Worm (Caenorhabditis elegans): Measurements from ENCODE around the gene W02B12.16.

W02B12.16 gene

ce11 chrII:11472542-11472941 lies 3.8 kb downstream of the W02B12.16 start (continued):
- no peak for TF ChIP-seq ztf-7 (tag; optimal IDR thresholded peaks at IDR 0.05)
- no peak for TF ChIP-seq fkh-10 (GFP tag; optimal IDR thresholded peaks at IDR 0.05)
- TF ChIP-seq ama-1 (optimal IDR thresholded peaks at IDR 0.05) = no peak
- TF ChIP-seq lin-39 (tag; optimal IDR thresholded peaks at IDR 0.05) = no peak
- no peak for TF ChIP-seq F10B5.3 (tag; optimal IDR thresholded peaks at IDR 0.05)
- TF ChIP-seq madf-5 (GFP tag; IDR thresholded peaks at IDR 0.05) = no peak
- TF ChIP-seq cey-2 (tag; optimal IDR thresholded peaks at IDR 0.05; ENCODE audit: borderline replicate concordance, insufficient read depth) = no peak
- no peak for TF ChIP-seq zip-2 (tag; optimal IDR thresholded peaks at IDR 0.05)
- TF ChIP-seq dpl-1 (GFP tag; optimal IDR thresholded peaks at IDR 0.05) = no peak
- no peak for TF ChIP-seq tra-1 (GFP tag; IDR thresholded peaks at IDR 0.05)
- no peak for TF ChIP-seq ztf-11 (tag; optimal IDR thresholded peaks at IDR 0.05)
- TF ChIP-seq dmd-8 (GFP tag; IDR thresholded peaks at IDR 0.05) = no peak
- TF ChIP-seq daf-19 (GFP tag; conservative IDR thresholded peaks at IDR 0.05) = no peak
- TF ChIP-seq lin-29 (GFP tag; IDR thresholded peaks at IDR 0.05) = no peak
- no peak for TF ChIP-seq fos-1 (tag; optimal IDR thresholded peaks at IDR 0.05)
- TF ChIP-seq set-16 (GFP tag; IDR thresholded peaks at IDR 0.05) = no peak
- TF ChIP-seq ceh-82 (tag; optimal IDR thresholded peaks at IDR 0.05) = no peak
- no peak for TF ChIP-seq spr-1 (tag; optimal IDR thresholded peaks at IDR 0.05)
- peak; percentile 58 to 92 for TF ChIP-seq hif-1 (tag; optimal IDR thresholded peaks at IDR 0.05)
- no peak for TF ChIP-seq zag-1 (tag; optimal IDR thresholded peaks at IDR 0.05)
- TF ChIP-seq attf-4 (tag; optimal IDR thresholded peaks at IDR 0.05) = no peak
- no peak for TF ChIP-seq nhr-77 (tag; optimal IDR thresholded peaks at IDR 0.05)
- no peak for TF ChIP-seq daf-16 (GFP tag; optimal IDR thresholded peaks at IDR 0.05)
- peak; percentile 37 for TF ChIP-seq daf-16 (tag; optimal IDR thresholded peaks at IDR 0.05)
- no peak for TF ChIP-seq F26F4.8 (GFP tag; conservative IDR thresholded peaks at IDR 0.05)
- TF ChIP-seq ZK546.5 (tag; optimal IDR thresholded peaks at IDR 0.05) = no peak
- no peak for TF ChIP-seq nhr-41 (GFP tag; IDR thresholded peaks at IDR 0.05)
- TF ChIP-seq ceh-28 (tag; optimal IDR thresholded peaks at IDR 0.05) = no peak
- no peak for TF ChIP-seq duxl-1 (tag; optimal IDR thresholded peaks at IDR 0.05; ENCODE audit: poor library complexity)
- TF ChIP-seq F49E8.2 (tag; optimal IDR thresholded peaks at IDR 0.05; ENCODE audit: borderline replicate concordance) = no peak
- no peak for TF ChIP-seq lin-13 (GFP tag; optimal IDR thresholded peaks at IDR 0.05)
- TF ChIP-seq Y5F2A.4 (GFP tag; optimal IDR thresholded peaks at IDR 0.05) = no peak
- TF ChIP-seq F37D6.2 (tag; optimal IDR thresholded peaks at IDR 0.05) = no peak
- TF ChIP-seq vab-7 (GFP tag; IDR thresholded peaks at IDR 0.05) = no peak
- TF ChIP-seq lin-15B (tag; optimal IDR thresholded peaks at IDR 0.05) = no peak
- no peak for TF ChIP-seq nhr-76 (tag; optimal IDR thresholded peaks at IDR 0.05)
- no peak for TF ChIP-seq Y48G9A.11 (GFP tag; IDR thresholded peaks at IDR 0.05)
- no peak for TF ChIP-seq Y75B8A.6 (GFP tag; IDR thresholded peaks at IDR 0.05)
- no peak for TF ChIP-seq hmg-1.1 (GFP tag; IDR thresholded peaks at IDR 0.05)
- no peak for TF ChIP-seq ceh-32 (tag; optimal IDR thresholded peaks at IDR 0.05; ENCODE audit: poor library complexity)
- TF ChIP-seq nhr-28 (tag; optimal IDR thresholded peaks at IDR 0.05) = peak; percentile 91
- TF ChIP-seq dmd-6 (GFP tag; IDR thresholded peaks at IDR 0.05) = peak; percentile 85
- no peak for TF ChIP-seq nhr-6 (tag; optimal IDR thresholded peaks at IDR 0.05)
- no peak for TF ChIP-seq mes-2 (tag; optimal IDR thresholded peaks at IDR 0.05; ENCODE audit: poor library complexity, severe bottlenecking)
- no peak for TF ChIP-seq lin-38 (GFP tag; IDR thresholded peaks at IDR 0.05)
- peak; percentile 79 for TF ChIP-seq hlh-11 (tag; optimal IDR thresholded peaks at IDR 0.05)
- TF ChIP-seq pqm-1 (tag; optimal IDR thresholded peaks at IDR 0.05) = peak; percentile 71
- no peak for TF ChIP-seq daf-12 (tag; optimal IDR thresholded peaks at IDR 0.05)
- no peak for TF ChIP-seq nhr-111 (GFP tag; optimal IDR thresholded peaks at IDR 0.05)
- TF ChIP-seq T20F7.1 (GFP tag; optimal IDR thresholded peaks at IDR 0.05) = peak; percentile 25
- TF ChIP-seq ctbp-1 (GFP tag; IDR thresholded peaks at IDR 0.05) = no peak
- no peak for TF ChIP-seq madf-9 (GFP tag; conservative IDR thresholded peaks at IDR 0.05)
- TF ChIP-seq ceh-62 (tag; optimal IDR thresholded peaks at IDR 0.05) = no peak
